Fruit fly (Drosophila melanogaster) whole organism, embryonic: ENCODE measurements around the gene CG15221.

Source experiments
- B-H2 ChIP-seq: fragments of 200-800 bp; sonication (Bioruptor generic); optimal IDR thresholded peaks from 2 replicates; lab custom pipeline; 2018; ENCODE audit warnings: missing biosample characterization, mild to moderate bottlenecking, missing genetic modification characterization
- CG10274 ChIP-seq: fragments of 200-800 bp; sonication (Bioruptor generic); optimal IDR thresholded peaks from 3 replicates; lab custom pipeline; 2017; ENCODE audit warnings: missing biosample characterization, mild to moderate bottlenecking, missing genetic modification characterization
- CG10366 ChIP-seq: fragments of 200-800 bp; sonication (Bioruptor generic); IDR thresholded peaks from 2 replicates; pipeline ENCODE4 v1.3.6; 2022; ENCODE audit warnings: missing biosample characterization, missing genetic modification characterization
- CG10654 ChIP-seq: fragments of 200-800 bp; sonication (Bioruptor generic); optimal IDR thresholded peaks from 2 replicates; lab custom pipeline; 2016; ENCODE audit warnings: missing biosample characterization, missing genetic modification characterization
- CG12391 ChIP-seq: fragments of 200-800 bp; sonication (Bioruptor generic); optimal IDR thresholded peaks from 3 replicates; lab custom pipeline; 2018; ENCODE audit warnings: missing biosample characterization, mild to moderate bottlenecking, missing genetic modification characterization, moderate library complexity
- CG12744 ChIP-seq: fragments of 200-800 bp; sonication (Bioruptor generic); optimal IDR thresholded peaks from 2 replicates; lab custom pipeline; 2016; ENCODE audit warnings: missing biosample characterization, missing genetic modification characterization
- CG13624 ChIP-seq: fragments of 200-800 bp; sonication (Bioruptor generic); optimal IDR thresholded peaks from 2 replicates; lab custom pipeline; 2016; ENCODE audit warnings: missing biosample characterization, missing genetic modification characterization
- CG15269 ChIP-seq: fragments of 200-800 bp; sonication (Bioruptor generic); optimal IDR thresholded peaks from 2 replicates; lab custom pipeline; 2018; ENCODE audit warnings: missing biosample characterization, mild to moderate bottlenecking, missing genetic modification characterization, moderate library complexity
- CG2889 ChIP-seq: fragments of 200-800 bp; sonication (Bioruptor generic); IDR thresholded peaks from 3 replicates; pipeline ENCODE4 v1.3.6; 2022; ENCODE audit warnings: missing biosample characterization, missing genetic modification characterization
- CG34376 ChIP-seq: fragments of 200-800 bp; sonication (Bioruptor generic); optimal IDR thresholded peaks from 2 replicates; lab custom pipeline; 2018; ENCODE audit warnings: missing biosample characterization, mild to moderate bottlenecking, missing genetic modification characterization
- CG3847 ChIP-seq: fragments of 200-800 bp; sonication (Bioruptor generic); IDR thresholded peaks from 2 replicates; pipeline ENCODE4 v1.3.6; 2022; ENCODE audit warnings: missing biosample characterization, missing genetic modification characterization
- CG6254 ChIP-seq: fragments of 200-800 bp; sonication (Bioruptor generic); optimal IDR thresholded peaks from 3 replicates; lab custom pipeline; 2017; ENCODE audit warnings: mild to moderate bottlenecking, missing biosample characterization, missing genetic modification reagents, missing genetic modification characterization
- CG6689 ChIP-seq: fragments of 200-800 bp; sonication (Bioruptor generic); IDR thresholded peaks from 2 replicates; pipeline ENCODE4 v1.3.6; 2022; ENCODE audit warnings: missing biosample characterization, missing genetic modification characterization
- CG7745 ChIP-seq: fragments of 200-800 bp; sonication (Bioruptor generic); optimal IDR thresholded peaks from 2 replicates; lab custom pipeline; 2018; ENCODE audit warnings: missing biosample characterization, mild to moderate bottlenecking, missing genetic modification characterization, moderate library complexity
- CG8281 ChIP-seq: fragments of 200-800 bp; sonication (Bioruptor generic); optimal IDR thresholded peaks from 2 replicates; lab custom pipeline; 2018; ENCODE audit warnings: missing biosample characterization, mild to moderate bottlenecking, missing genetic modification characterization, moderate library complexity
- CG8944 ChIP-seq: fragments of 200-800 bp; sonication (Bioruptor generic); optimal IDR thresholded peaks from 3 replicates; lab custom pipeline; 2016; ENCODE audit warnings: missing biosample characterization, missing genetic modification characterization
- CG9727 ChIP-seq: fragments of 200-800 bp; sonication (Bioruptor generic); optimal IDR thresholded peaks from 3 replicates; lab custom pipeline; 2017; ENCODE audit warnings: missing biosample characterization, mild to moderate bottlenecking, missing genetic modification characterization
- Dip2 ChIP-seq: fragments of 200-800 bp; sonication (Bioruptor generic); IDR thresholded peaks from 2 replicates; pipeline ENCODE4 v1.3.6; 2022; ENCODE audit warnings: missing biosample characterization, missing genetic modification characterization
- Ets97D ChIP-seq: fragments of 200-800 bp; sonication (Bioruptor generic); optimal IDR thresholded peaks from 3 replicates; lab custom pipeline; 2016; ENCODE audit warnings: missing biosample characterization, missing genetic modification characterization
- HLHmδ ChIP-seq: fragments of 200-800 bp; sonication (Bioruptor generic); optimal IDR thresholded peaks from 2 replicates; lab custom pipeline; 2018; ENCODE audit warnings: missing biosample characterization, mild to moderate bottlenecking, missing genetic modification characterization, moderate library complexity
- Hmx ChIP-seq: fragments of 200-800 bp; sonication (Bioruptor generic); optimal IDR thresholded peaks from 2 replicates; lab custom pipeline; 2016; ENCODE audit warnings: missing biosample characterization, missing genetic modification characterization
- Lim3 ChIP-seq: fragments of 200-800 bp; sonication (Bioruptor generic); IDR thresholded peaks from 2 replicates; pipeline ENCODE4 v1.3.6; 2022; ENCODE audit warnings: missing biosample characterization, missing genetic modification characterization
- Med ChIP-seq: fragments of 200-800 bp; sonication (Bioruptor generic); peaks from one replicate; lab custom pipeline; 2016; ENCODE audit warnings: missing biosample characterization, missing genetic modification characterization, mild to moderate bottlenecking, inconsistent platforms, moderate library complexity
- NC2α ChIP-seq: fragments of 200-800 bp; sonication (Bioruptor generic); optimal IDR thresholded peaks from 2 replicates; lab custom pipeline; 2016; ENCODE audit warnings: missing biosample characterization, missing genetic modification characterization
- Oaz ChIP-seq: fragments of 200-800 bp; sonication (Bioruptor generic); IDR thresholded peaks from 2 replicates; pipeline ENCODE4 v1.3.6; 2022; ENCODE audit warnings: missing biosample characterization, missing genetic modification characterization
- Sin3A ChIP-seq: fragments of >200 bp; optimal IDR thresholded peaks from 2 replicates; lab custom pipeline; 2018
- YL-1 ChIP-seq: fragments of 200-800 bp; sonication (Bioruptor generic); optimal IDR thresholded peaks from 3 replicates; lab custom pipeline; 2017; ENCODE audit warnings: missing biosample characterization, mild to moderate bottlenecking, missing genetic modification characterization
- ac ChIP-seq: fragments of 200-800 bp; sonication (Bioruptor generic); optimal IDR thresholded peaks from 3 replicates; lab custom pipeline; 2017; ENCODE audit warnings: missing biosample characterization, mild to moderate bottlenecking, missing genetic modification characterization
- ato ChIP-seq: fragments of 200-800 bp; sonication (Bioruptor generic); IDR thresholded peaks from 2 replicates; pipeline ENCODE4 v1.3.6; 2022; ENCODE audit warnings: missing biosample characterization, missing genetic modification characterization; ENCODE audit not compliant: partially characterized antibody
- az2 ChIP-seq: fragments of 200-800 bp; sonication (Bioruptor generic); optimal IDR thresholded peaks from 3 replicates; lab custom pipeline; 2016; ENCODE audit warnings: missing biosample characterization, missing genetic modification characterization
- caup ChIP-seq: fragments of 200-800 bp; sonication (Bioruptor generic); optimal IDR thresholded peaks from 3 replicates; lab custom pipeline; 2017; ENCODE audit warnings: missing biosample characterization, mild to moderate bottlenecking, missing genetic modification characterization, moderate library complexity; ENCODE audit not compliant: severe bottlenecking
- chinmo ChIP-seq: fragments of 200-800 bp; sonication (Bioruptor generic); IDR thresholded peaks from 4 replicates; pipeline ENCODE4 v1.3.6; 2022; ENCODE audit warnings: missing biosample characterization, missing genetic modification characterization; ENCODE audit not compliant: partially characterized antibody
- dmrt99B ChIP-seq: fragments of 200-800 bp; sonication (Bioruptor generic); optimal IDR thresholded peaks from 2 replicates; lab custom pipeline; 2018; ENCODE audit warnings: missing biosample characterization, mild to moderate bottlenecking, missing genetic modification characterization, moderate library complexity
- dpn ChIP-seq, 2 experiments: fragments of 200-800 bp; sonication (Bioruptor generic); optimal IDR thresholded peaks; 3 replicates each; lab custom pipeline; 2016; ENCODE audit warnings: missing biosample characterization in 2 of 2, missing genetic modification characterization in 2 of 2
- fd102C ChIP-seq: fragments of 200-800 bp; sonication (Bioruptor generic); optimal IDR thresholded peaks from 2 replicates; lab custom pipeline; 2018; ENCODE audit warnings: missing biosample characterization, mild to moderate bottlenecking, missing genetic modification characterization, moderate library complexity
- gcm2 ChIP-seq: fragments of 200-800 bp; sonication (Bioruptor generic); optimal IDR thresholded peaks from 2 replicates; lab custom pipeline; 2016; ENCODE audit warnings: missing biosample characterization, missing genetic modification characterization
- hbn ChIP-seq: fragments of 200-800 bp; sonication (Bioruptor generic); IDR thresholded peaks from 2 replicates; pipeline ENCODE4 v1.3.6; 2022; ENCODE audit warnings: missing biosample characterization, missing genetic modification characterization; ENCODE audit not compliant: partially characterized antibody
- lab ChIP-seq: fragments of 200-800 bp; sonication (Bioruptor generic); optimal IDR thresholded peaks from 3 replicates; lab custom pipeline; 2017; ENCODE audit warnings: missing biosample characterization, missing genetic modification characterization, mild to moderate bottlenecking, moderate library complexity, missing genetic modification reagents
- mirr ChIP-seq: fragments of 200-800 bp; sonication (Bioruptor generic); optimal IDR thresholded peaks from 3 replicates; lab custom pipeline; 2018; ENCODE audit warnings: missing biosample characterization, mild to moderate bottlenecking, missing genetic modification characterization
- nmo ChIP-seq: fragments of 200-800 bp; sonication (Bioruptor generic); optimal IDR thresholded peaks from 2 replicates; lab custom pipeline; 2018; ENCODE audit warnings: missing biosample characterization, mild to moderate bottlenecking, missing genetic modification characterization, moderate library complexity
- odd ChIP-seq: fragments of 200-800 bp; sonication (Bioruptor generic); optimal IDR thresholded peaks from 2 replicates; lab custom pipeline; 2017; ENCODE audit warnings: missing biosample characterization, mild to moderate bottlenecking, missing genetic modification characterization
- pros ChIP-seq: fragments of 200-800 bp; sonication (Bioruptor generic); optimal IDR thresholded peaks from 3 replicates; lab custom pipeline; 2019; ENCODE audit warnings: missing biosample characterization, mild to moderate bottlenecking, missing genetic modification characterization, moderate library complexity
- ro ChIP-seq: fragments of 200-800 bp; sonication (Bioruptor generic); IDR thresholded peaks from 2 replicates; pipeline ENCODE4 v1.3.6; 2022; ENCODE audit warnings: missing biosample characterization, missing genetic modification characterization
- sens ChIP-seq: fragments of 200-800 bp; sonication (Bioruptor generic); peaks from one replicate; lab custom pipeline; 2016; ENCODE audit warnings: missing biosample characterization, missing genetic modification characterization
- stwl ChIP-seq: fragments of 200-800 bp; sonication (Bioruptor generic); optimal IDR thresholded peaks from 3 replicates; lab custom pipeline; 2018; ENCODE audit warnings: missing biosample characterization, mild to moderate bottlenecking, missing genetic modification characterization, moderate library complexity
- tll ChIP-seq, 2 experiments: fragments of 200-800 bp in 1 of 2; fragments of >200 bp in 1 of 2; sonication (Bioruptor generic) in 1 of 2; optimal IDR thresholded peaks; 2 replicates each; lab custom pipeline; 2017 to 2019; ENCODE audit warnings: missing biosample characterization in 2 of 2, missing genetic modification characterization in 2 of 2, mild to moderate bottlenecking in 1 of 2, moderate library complexity in 1 of 2
- trem ChIP-seq: fragments of 200-800 bp; optimal IDR thresholded peaks from 3 replicates; lab custom pipeline; 2019; ENCODE audit warnings: missing biosample characterization, mild to moderate bottlenecking, missing genetic modification characterization, moderate library complexity
- tup ChIP-seq: fragments of 200-800 bp; sonication (Bioruptor generic); optimal IDR thresholded peaks from 2 replicates; lab custom pipeline; 2016; ENCODE audit warnings: missing biosample characterization, mild to moderate bottlenecking, missing genetic modification characterization, moderate library complexity
- tx ChIP-seq: fragments of 200-800 bp; sonication (Bioruptor generic); optimal IDR thresholded peaks from 2 replicates; lab custom pipeline; 2016; ENCODE audit warnings: missing biosample characterization, missing genetic modification characterization

CG15221 gene

DNA sequence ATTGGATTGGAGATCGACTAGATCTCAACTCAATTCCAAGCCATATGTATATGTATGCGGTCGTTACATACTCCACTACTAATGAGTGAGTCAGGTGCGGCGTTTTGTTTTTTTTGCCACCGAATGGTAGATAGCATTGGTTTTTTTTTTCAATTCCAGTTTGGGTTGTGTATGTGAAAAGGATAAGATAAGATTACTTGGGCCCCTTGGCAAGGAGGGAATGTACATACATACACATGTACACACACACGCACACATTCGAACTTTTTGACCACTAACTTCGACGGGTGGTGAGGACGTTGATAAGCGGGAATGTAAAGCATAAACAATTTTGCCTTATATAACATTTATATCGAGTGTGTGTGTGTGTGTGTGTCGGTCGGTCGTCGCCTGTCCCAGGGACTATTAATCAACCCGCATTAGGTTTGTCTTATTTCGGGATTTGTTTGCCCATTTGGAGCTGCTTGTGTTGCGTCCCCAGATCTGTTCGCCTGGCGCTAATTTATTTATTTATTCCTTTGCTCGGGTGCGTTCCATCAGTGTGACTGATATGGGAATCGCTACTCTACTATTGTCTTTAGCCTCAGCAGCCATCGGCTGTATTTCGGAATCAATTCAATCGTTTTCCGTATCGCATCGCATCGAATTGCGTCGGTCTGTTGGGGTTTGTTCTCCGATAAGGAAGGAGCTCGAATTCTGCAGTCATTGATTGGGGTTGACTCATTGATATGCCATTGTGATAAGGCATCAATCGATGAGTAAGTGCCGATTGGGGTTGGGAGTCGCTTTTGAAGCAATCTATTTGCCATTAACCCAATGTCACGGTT lies 36.2 kb upstream of the CG15221 start (continued):
- TF ChIP-seq tll (GFP tag; optimal IDR thresholded peaks at IDR 0.05; lab: Kevin White, UChicago), result no peak
- no peak for TF ChIP-seq CG8281 (tag; lab: Kevin White, UChicago)
- TF ChIP-seq B-H2 (GFP tag; lab: Kevin White, UChicago), result no peak
- TF ChIP-seq tx, result no peak
- no peak for TF ChIP-seq CG12744 (GFP tag; lab: Kevin White, UChicago)
- no peak for TF ChIP-seq CG8944
- TF ChIP-seq CG6254 (GFP tag; lab: Kevin White, UChicago), result no peak
- no peak for TF ChIP-seq Hmx (GFP tag; lab: Kevin White, UChicago)
- TF ChIP-seq ro, result no peak
- TF ChIP-seq stwl (tag; lab: Kevin White, UChicago), result no peak
- peak; percentile 33 for TF ChIP-seq Med (GFP tag; lab: Kevin White, UChicago)
- no peak for TF ChIP-seq chinmo (GFP tag; lab: Robert Waterston, UW)
- TF ChIP-seq CG10654, result no peak
- no peak for TF ChIP-seq CG2889 (GFP tag; lab: Robert Waterston, UW)
- no peak for TF ChIP-seq CG12391 (tag; lab: Kevin White, UChicago)
- no peak for TF ChIP-seq sens (GFP tag; lab: Kevin White, UChicago)
- no peak for TF ChIP-seq Lim3 (GFP tag; lab: Robert Waterston, UW)
- TF ChIP-seq CG7745 (tag; lab: Kevin White, UChicago), result no peak
- no peak for TF ChIP-seq CG6689 (GFP tag; lab: Robert Waterston, UW)
- peak; percentile 48 for TF ChIP-seq lab (GFP tag; lab: Kevin White, UChicago)
- TF ChIP-seq CG9727 (GFP tag; lab: Kevin White, UChicago), result no peak
- TF ChIP-seq mirr (GFP tag; lab: Kevin White, UChicago), result peak; percentile 10
- no peak for TF ChIP-seq Dip2 (GFP tag; lab: Robert Waterston, UW)
- no peak for TF ChIP-seq hbn (GFP tag; lab: Robert Waterston, UW)
- TF ChIP-seq gcm2 (GFP tag; lab: Kevin White, UChicago), result no peak
- TF ChIP-seq ato (GFP tag; lab: Robert Waterston, UW), result no peak
- TF ChIP-seq fd102C, result no peak
- TF ChIP-seq YL-1 (GFP tag; lab: Kevin White, UChicago), result no peak
- no peak for TF ChIP-seq dmrt99B (tag; lab: Kevin White, UChicago)
- TF ChIP-seq CG15269 (tag; lab: Kevin White, UChicago), result no peak
- TF ChIP-seq CG10274 (GFP tag; lab: Kevin White, UChicago), result no peak
- TF ChIP-seq Oaz (GFP tag; lab: Robert Waterston, UW), result no peak
- TF ChIP-seq caup (GFP tag; lab: Kevin White, UChicago), result no peak
- no peak for TF ChIP-seq CG3847 (GFP tag; lab: Robert Waterston, UW)
- TF ChIP-seq CG34376 (GFP tag; lab: Kevin White, UChicago), result peak; percentile 47
- TF ChIP-seq pros (GFP tag; lab: Kevin White, UChicago), result no peak
- TF ChIP-seq tup (GFP tag; lab: Kevin White, UChicago), result no peak
- no peak for TF ChIP-seq nmo (GFP tag; lab: Kevin White, UChicago)
- TF ChIP-seq HLHmδ, result no peak
- TF ChIP-seq az2, result no peak
- no peak for TF ChIP-seq NC2α (GFP tag; lab: Kevin White, UChicago)
- no peak for TF ChIP-seq odd
- no peak for TF ChIP-seq dpn (GFP tag; optimal IDR thresholded peaks at IDR 0.05; lab: Kevin White, UChicago)
- no peak for TF ChIP-seq CG13624 (GFP tag; lab: Kevin White, UChicago)
- no peak for TF ChIP-seq Sin3A
- TF ChIP-seq Ets97D (GFP tag; lab: Kevin White, UChicago), result no peak
- no peak for TF ChIP-seq CG10366 (GFP tag; lab: Robert Waterston, UW)
- TF ChIP-seq ac (GFP tag; lab: Kevin White, UChicago), result no peak
- TF ChIP-seq trem (tag; lab: Kevin White, UChicago), result no peak
